Worm (Caenorhabditis elegans): ENCODE data around the gene W06H8.6.

ce11 chrV:6227326-6228246, 776 bp upstream of the W06H8.6 start:
- TF ChIP-seq hrde-1 (tag; optimal IDR thresholded peaks at IDR 0.05; ENCODE audit: borderline replicate concordance) = no peak
- no peak for TF ChIP-seq lsy-27 (tag; optimal IDR thresholded peaks at IDR 0.05; ENCODE audit: borderline replicate concordance, insufficient read depth)
- no peak for TF ChIP-seq fkh-3 (tag; optimal IDR thresholded peaks at IDR 0.05)
- TF ChIP-seq F10E7.11 (tag; optimal IDR thresholded peaks at IDR 0.05) = no peak
- peak; percentile 76 for TF ChIP-seq mcd-1 (GFP tag; IDR thresholded peaks at IDR 0.05)
- no peak for TF ChIP-seq F57A8.1 (GFP tag; optimal IDR thresholded peaks at IDR 0.05)
- TF ChIP-seq unc-62 (GFP tag; optimal IDR thresholded peaks at IDR 0.05) = peak; percentile 78
- peak; percentile 67 for TF ChIP-seq F22D6.2 (tag; optimal IDR thresholded peaks at IDR 0.05)

All from whole organism, young adult.